Fruit fly (Drosophila melanogaster) whole organism, wandering third instar larva: ENCODE results near the gene MTF-1.

Experiments
- Myc ChIP-seq: fragments of >200 bp; optimal IDR thresholded peaks from 2 replicates; lab custom pipeline; 2017
- h ChIP-seq: fragments of 200-800 bp; sonication (Bioruptor generic); optimal IDR thresholded peaks from 3 replicates; lab custom pipeline; 2016; ENCODE audit warnings: missing biosample characterization, mild to moderate bottlenecking, missing genetic modification characterization
- psq ChIP-seq: fragments of 200-800 bp; sonication (Bioruptor generic); optimal IDR thresholded peaks from 3 replicates; lab custom pipeline; 2017; ENCODE audit warnings: missing biosample characterization, mild to moderate bottlenecking, missing genetic modification characterization, moderate library complexity

dm6 chr3L:9467267-9467666 lies 37.2 kb downstream of the MTF-1 start:
- TF ChIP-seq Myc (lab: Kevin White, UChicago): no peak
- no peak for TF ChIP-seq psq
- TF ChIP-seq h (GFP tag; lab: Kevin White, UChicago): no peak
